Fruit fly (Drosophila melanogaster) whole organism, embryonic: ENCODE results near the gene rols.
A peak's percentile ranks its signal among the peaks of the same experiment; 100 is the strongest.

Experiments
- Abd-B ChIP-seq: fragments of 200-800 bp; sonication (Bioruptor generic); optimal IDR thresholded peaks from 2 replicates; lab custom pipeline; 2018; ENCODE audit warnings: missing biosample characterization, mild to moderate bottlenecking, missing genetic modification characterization, moderate library complexity
- BtbVII ChIP-seq: fragments of 200-800 bp; sonication (Bioruptor generic); optimal IDR thresholded peaks from 3 replicates; lab custom pipeline; 2017; ENCODE audit warnings: missing biosample characterization, mild to moderate bottlenecking, missing genetic modification characterization
- CG10431 ChIP-seq: fragments of 200-800 bp; sonication (Bioruptor generic); optimal IDR thresholded peaks from 3 replicates; lab custom pipeline; 2018; ENCODE audit warnings: missing biosample characterization, mild to moderate bottlenecking, missing genetic modification characterization
- CG11093 ChIP-seq: fragments of 200-800 bp; sonication (Bioruptor generic); IDR thresholded peaks from 3 replicates; pipeline ENCODE4 v1.3.6; 2022; ENCODE audit warnings: missing biosample characterization, missing genetic modification characterization
- CG11247 ChIP-seq: fragments of 200-800 bp; sonication (Bioruptor generic); IDR thresholded peaks from 2 replicates; pipeline ENCODE4 v1.3.6; 2022; ENCODE audit warnings: missing biosample characterization, missing genetic modification characterization
- CG11696 ChIP-seq: fragments of 200-800 bp; sonication (Bioruptor generic); IDR thresholded peaks from 2 replicates; pipeline ENCODE4 v1.3.6; 2022; ENCODE audit warnings: missing biosample characterization, missing genetic modification characterization
- CG12155 ChIP-seq: fragments of 200-800 bp; sonication (Bioruptor generic); optimal IDR thresholded peaks from 3 replicates; lab custom pipeline; 2016; ENCODE audit warnings: missing biosample characterization, missing genetic modification characterization
- CG12219 ChIP-seq: fragments of 200-800 bp; sonication (Bioruptor generic); optimal IDR thresholded peaks from 3 replicates; lab custom pipeline; 2018; ENCODE audit warnings: missing biosample characterization, mild to moderate bottlenecking, missing genetic modification characterization
- CG12236 ChIP-seq: fragments of 200-800 bp; sonication (Bioruptor generic); optimal IDR thresholded peaks from 2 replicates; lab custom pipeline; 2016; ENCODE audit warnings: missing biosample characterization, missing genetic modification characterization
- CG13424 ChIP-seq: fragments of 200-800 bp; sonication (Bioruptor generic); optimal IDR thresholded peaks from 2 replicates; lab custom pipeline; 2019; ENCODE audit warnings: missing biosample characterization, mild to moderate bottlenecking, missing genetic modification characterization, moderate library complexity
- CG13775 ChIP-seq: fragments of 200-800 bp; sonication (Bioruptor generic); optimal IDR thresholded peaks from 3 replicates; lab custom pipeline; 2017; ENCODE audit warnings: missing biosample characterization, mild to moderate bottlenecking, missing genetic modification characterization
- CG14441 ChIP-seq: fragments of 200-800 bp; sonication (Bioruptor generic); IDR thresholded peaks from 2 replicates; pipeline ENCODE4 v1.3.6; 2022; ENCODE audit warnings: missing biosample characterization, missing genetic modification characterization
- CG15269 ChIP-seq: fragments of 200-800 bp; sonication (Bioruptor generic); optimal IDR thresholded peaks from 2 replicates; lab custom pipeline; 2018; ENCODE audit warnings: missing biosample characterization, mild to moderate bottlenecking, missing genetic modification characterization, moderate library complexity
- CG1602 ChIP-seq: fragments of 200-800 bp; sonication (Bioruptor generic); optimal IDR thresholded peaks from 3 replicates; lab custom pipeline; 2016; ENCODE audit warnings: missing biosample characterization, missing genetic modification characterization
- CG1647 ChIP-seq: fragments of 200-800 bp; sonication (Bioruptor generic); optimal IDR thresholded peaks from 3 replicates; lab custom pipeline; 2016; ENCODE audit warnings: missing biosample characterization, missing genetic modification characterization
- CG16779 ChIP-seq: fragments of 200-800 bp; sonication (Bioruptor generic); IDR thresholded peaks from 2 replicates; pipeline ENCODE4 v1.3.6; 2022; ENCODE audit warnings: missing biosample characterization, missing genetic modification characterization
- CG2199 ChIP-seq: fragments of 200-800 bp; sonication (Bioruptor generic); IDR thresholded peaks from 3 replicates; pipeline ENCODE4 v1.3.6; 2022; ENCODE audit warnings: missing biosample characterization, missing genetic modification characterization
- CG31365 ChIP-seq: fragments of 200-800 bp; sonication (Bioruptor generic); optimal IDR thresholded peaks from 2 replicates; lab custom pipeline; 2018; ENCODE audit warnings: missing biosample characterization, mild to moderate bottlenecking, missing genetic modification characterization
- CG31441 ChIP-seq: fragments of 200-800 bp; sonication (Bioruptor generic); IDR thresholded peaks from 2 replicates; pipeline ENCODE4 v1.3.6; 2022; ENCODE audit warnings: missing biosample characterization, missing genetic modification characterization
- CG33213 ChIP-seq: fragments of 200-800 bp; sonication (Bioruptor generic); optimal IDR thresholded peaks from 3 replicates; lab custom pipeline; 2016; ENCODE audit warnings: missing biosample characterization, missing genetic modification characterization
- CG3838 ChIP-seq: fragments of 200-800 bp; sonication (Bioruptor generic); optimal IDR thresholded peaks from 3 replicates; lab custom pipeline; 2016; ENCODE audit warnings: missing biosample characterization, missing genetic modification characterization
- CG4730 ChIP-seq: fragments of 200-800 bp; sonication (Bioruptor generic); IDR thresholded peaks from 2 replicates; pipeline ENCODE4 v1.3.6; 2022; ENCODE audit warnings: missing biosample characterization, missing genetic modification characterization
- CG6175 ChIP-seq: fragments of 200-800 bp; sonication (Bioruptor generic); IDR thresholded peaks from 3 replicates; pipeline ENCODE4 v1.3.6; 2022; ENCODE audit warnings: missing biosample characterization, missing genetic modification characterization
- CG7271 ChIP-seq: fragments of 200-800 bp; sonication (Bioruptor generic); optimal IDR thresholded peaks from 2 replicates; lab custom pipeline; 2018; ENCODE audit warnings: missing biosample characterization, mild to moderate bottlenecking, missing genetic modification characterization, moderate library complexity
- CG7357 ChIP-seq: fragments of 200-800 bp; sonication (Bioruptor generic); IDR thresholded peaks from 3 replicates; pipeline ENCODE4 v1.3.6; 2022; ENCODE audit warnings: missing biosample characterization, missing genetic modification characterization
- CG7987 ChIP-seq: fragments of 200-800 bp; sonication (Bioruptor generic); optimal IDR thresholded peaks from 2 replicates; lab custom pipeline; 2018; ENCODE audit warnings: missing biosample characterization, mild to moderate bottlenecking, missing genetic modification characterization, moderate library complexity
- CG8290 ChIP-seq, 3 experiments: fragments of 200-800 bp; sonication (Bioruptor generic); optimal IDR thresholded peaks; 2 replicates each; lab custom pipeline; 2016 to 2019; ENCODE audit warnings: missing biosample characterization in 3 of 3, missing genetic modification characterization in 3 of 3, mild to moderate bottlenecking in 2 of 3, moderate library complexity in 1 of 3
- Hr51 ChIP-seq, 2 experiments: fragments of 200-800 bp; sonication (Bioruptor generic); optimal IDR thresholded peaks; 2 replicates in 1 of 2; 3 replicates in 1 of 2; lab custom pipeline; 2016 to 2018; ENCODE audit warnings: missing biosample characterization in 2 of 2, missing genetic modification characterization in 2 of 2, mild to moderate bottlenecking in 1 of 2, moderate library complexity in 1 of 2
- Jarid2 ChIP-seq: fragments of 200-800 bp; sonication (Bioruptor generic); optimal IDR thresholded peaks from 3 replicates; lab custom pipeline; 2017; ENCODE audit warnings: mild to moderate bottlenecking, missing biosample characterization, missing genetic modification reagents, missing genetic modification characterization
- Mes4 ChIP-seq: fragments of 200-800 bp; sonication (Bioruptor generic); optimal IDR thresholded peaks from 2 replicates; lab custom pipeline; 2016; ENCODE audit warnings: missing biosample characterization, missing genetic modification characterization
- Poxn ChIP-seq: fragments of 200-800 bp; sonication (Bioruptor generic); IDR thresholded peaks from 2 replicates; pipeline ENCODE4 v1.3.6; 2022; ENCODE audit warnings: missing biosample characterization, missing genetic modification characterization
- Stat92E ChIP-seq, 3 experiments: fragments of >200 bp in 2 of 3; fragments of 200-800 bp in 1 of 3; sonication (Bioruptor generic) in 1 of 3; optimal IDR thresholded peaks; 2 replicates each; lab custom pipeline; 2017 to 2019; ENCODE audit warnings: missing biosample characterization in 3 of 3, missing genetic modification characterization in 3 of 3, mild to moderate bottlenecking in 1 of 3, moderate library complexity in 1 of 3
- TFAM ChIP-seq: fragments of 200-800 bp; sonication (Bioruptor generic); optimal IDR thresholded peaks from 2 replicates; lab custom pipeline; 2017; ENCODE audit warnings: missing biosample characterization, missing genetic modification characterization, inconsistent platforms
- Xbp1 ChIP-seq: fragments of 200-800 bp; sonication (Bioruptor generic); optimal IDR thresholded peaks from 3 replicates; lab custom pipeline; 2016; ENCODE audit warnings: missing biosample characterization, mild to moderate bottlenecking, missing genetic modification characterization
- ac ChIP-seq: fragments of 200-800 bp; sonication (Bioruptor generic); optimal IDR thresholded peaks from 3 replicates; lab custom pipeline; 2017; ENCODE audit warnings: missing biosample characterization, mild to moderate bottlenecking, missing genetic modification characterization
- ci ChIP-seq: fragments of 200-800 bp; sonication (Bioruptor generic); IDR thresholded peaks from 3 replicates; pipeline ENCODE4 v1.3.6; 2022; ENCODE audit warnings: missing biosample characterization, missing genetic modification characterization
- crp ChIP-seq, 2 experiments: fragments of 200-800 bp; sonication (Bioruptor generic); optimal IDR thresholded peaks; 2 replicates in 1 of 2; 3 replicates in 1 of 2; lab custom pipeline; 2017; ENCODE audit warnings: missing biosample characterization in 2 of 2, missing genetic modification characterization in 2 of 2, mild to moderate bottlenecking in 1 of 2, moderate library complexity in 1 of 2
- eve ChIP-seq, 2 experiments: fragments of >200 bp; optimal IDR thresholded peaks; 2 replicates each; lab custom pipeline; 2017; ENCODE audit warnings: missing biosample characterization in 2 of 2, missing genetic modification characterization in 2 of 2
- grau ChIP-seq: fragments of 200-800 bp; optimal IDR thresholded peaks from 3 replicates; lab custom pipeline; 2019; ENCODE audit warnings: missing biosample characterization, mild to moderate bottlenecking, missing genetic modification characterization, moderate library complexity
- ind ChIP-seq: fragments of 200-800 bp; sonication (Bioruptor generic); optimal IDR thresholded peaks from 3 replicates; lab custom pipeline; 2016; ENCODE audit warnings: missing biosample characterization, missing genetic modification characterization
- lola ChIP-seq, 3 experiments: fragments of >200 bp in 2 of 3; fragments of 200-800 bp in 1 of 3; sonication (Bioruptor generic) in 1 of 3; optimal IDR thresholded peaks; 2 replicates each; lab custom pipeline; 2017 to 2019; ENCODE audit warnings: missing biosample characterization in 3 of 3, missing genetic modification characterization in 3 of 3, mild to moderate bottlenecking in 1 of 3, moderate library complexity in 1 of 3
- pho ChIP-seq: fragments of 200-800 bp; sonication (Bioruptor generic); optimal IDR thresholded peaks from 2 replicates; lab custom pipeline; 2016; ENCODE audit warnings: missing biosample characterization, missing genetic modification characterization
- sd ChIP-seq: fragments of 200-800 bp; sonication (Bioruptor generic); optimal IDR thresholded peaks from 3 replicates; lab custom pipeline; 2018; ENCODE audit warnings: missing biosample characterization, mild to moderate bottlenecking, missing genetic modification characterization, moderate library complexity
- sima ChIP-seq: fragments of 200-800 bp; sonication (Bioruptor generic); optimal IDR thresholded peaks from 2 replicates; lab custom pipeline; 2016; ENCODE audit warnings: missing biosample characterization, missing genetic modification characterization
- sisA ChIP-seq: fragments of 200-800 bp; sonication (Bioruptor generic); IDR thresholded peaks from 2 replicates; pipeline ENCODE4 v1.3.6; 2022; ENCODE audit warnings: missing biosample characterization, missing genetic modification characterization
- sqz ChIP-seq: fragments of 200-800 bp; sonication (Bioruptor generic); optimal IDR thresholded peaks from 3 replicates; lab custom pipeline; 2018; ENCODE audit warnings: missing biosample characterization, mild to moderate bottlenecking, missing genetic modification characterization
- tgo ChIP-seq: fragments of 200-800 bp; sonication (Bioruptor generic); IDR thresholded peaks from 3 replicates; pipeline ENCODE4 v1.3.6; 2022; ENCODE audit warnings: missing biosample characterization, missing genetic modification characterization

The rols gene

dm6 chr3L:12002321-12003248 is 62.1 kb downstream of the rols start, which contains the start of the genes Pop2 and CG6928 (continued):
- TF ChIP-seq CG1647 (GFP tag; lab: Kevin White, UChicago), result peak; percentile 76
- TF ChIP-seq CG11696 (GFP tag; lab: Robert Waterston, UW), result 0 out of 2 replicates have a peak, but pooled peaks have one; percentile 34
- no peak for TF ChIP-seq CG3838 (GFP tag; lab: Kevin White, UChicago)
- 0 out of 3 replicates have a peak, but pooled peaks have one; percentile 47 for TF ChIP-seq CG2199
- TF ChIP-seq CG31441 (GFP tag; lab: Robert Waterston, UW), result no peak; the same call in 1 of the 2 replicates
- TF ChIP-seq ci (GFP tag; lab: Robert Waterston, UW), result peak; percentile 83
- peak; percentile 65; the same call in 1 of the 2 replicates for TF ChIP-seq CG11247 (GFP tag; lab: Robert Waterston, UW)
- peak; percentile 9 for TF ChIP-seq CG31365 (tag; lab: Kevin White, UChicago)
- TF ChIP-seq Xbp1 (GFP tag; lab: Kevin White, UChicago), result peak; percentile 84
- TF ChIP-seq ind, result peak; percentile 80
- peak in 1 of 3 experiments; percentile 45 for TF ChIP-seq lola (GFP tag; optimal IDR thresholded peaks at IDR 0.05; lab: Kevin White, UChicago)
- peak; percentile 74 for TF ChIP-seq CG8290 (GFP tag; optimal IDR thresholded peaks at IDR 0.05; lab: Kevin White, UChicago)
- TF ChIP-seq CG8290 (tag; optimal IDR thresholded peaks at IDR 0.05; lab: Kevin White, UChicago), result no peak
- peak; percentile 48; the same call in 2 of the 3 replicates for TF ChIP-seq CG11093 (GFP tag; lab: Robert Waterston, UW)
- TF ChIP-seq TFAM (GFP tag; lab: Kevin White, UChicago), result no peak
- TF ChIP-seq sisA (GFP tag; lab: Robert Waterston, UW), result peak; percentile 74
- TF ChIP-seq CG12219 (GFP tag; lab: Kevin White, UChicago), result no peak
- peak; percentile 66 for TF ChIP-seq CG14441
- peak; percentile 24 for TF ChIP-seq sima (GFP tag; lab: Kevin White, UChicago)
- peak; percentile 62 for TF ChIP-seq CG13424 (tag; lab: Kevin White, UChicago)
- TF ChIP-seq Jarid2 (GFP tag; lab: Kevin White, UChicago), result peak; percentile 11
- TF ChIP-seq Hr51 (GFP tag; optimal IDR thresholded peaks at IDR 0.05; lab: Kevin White, UChicago), result peak in 1 of 2 experiments; percentile 88
- no peak for TF ChIP-seq eve (GFP tag; optimal IDR thresholded peaks at IDR 0.05; lab: Kevin White, UChicago)
- no peak for TF ChIP-seq CG10431
- TF ChIP-seq CG6175 (GFP tag; lab: Robert Waterston, UW), result no peak
- TF ChIP-seq sqz (GFP tag; lab: Kevin White, UChicago), result no peak
- TF ChIP-seq Stat92E (GFP tag; optimal IDR thresholded peaks at IDR 0.05; lab: Kevin White, UChicago), result peak in 1 of 3 experiments; percentile 13
- peak; percentile 70 for TF ChIP-seq Mes4 (GFP tag; lab: Kevin White, UChicago)
- peak; percentile 85 for TF ChIP-seq CG33213
- TF ChIP-seq tgo (GFP tag; lab: Robert Waterston, UW), result peak; percentile 45; the same call in 2 of the 3 replicates
- peak; percentile 72 for TF ChIP-seq Abd-B (GFP tag; lab: Kevin White, UChicago)
- peak; percentile 88 for TF ChIP-seq pho
- TF ChIP-seq ac (GFP tag; lab: Kevin White, UChicago), result peak; percentile 21
- TF ChIP-seq CG7357 (GFP tag; lab: Robert Waterston, UW), result no peak
- TF ChIP-seq crp (GFP tag; optimal IDR thresholded peaks at IDR 0.05; lab: Kevin White, UChicago), result peak; percentile 83 to 94
- TF ChIP-seq CG7271 (tag; lab: Kevin White, UChicago), result peak; percentile 31
- peak; percentile 64 for TF ChIP-seq grau (tag; lab: Kevin White, UChicago)
- peak; percentile 49; the same call in 1 of the 2 replicates for TF ChIP-seq CG4730 (GFP tag; lab: Robert Waterston, UW)
- TF ChIP-seq CG12236 (GFP tag; lab: Kevin White, UChicago), result peak; percentile 37
- peak; percentile 81 for TF ChIP-seq CG1602
- TF ChIP-seq sd (tag; lab: Kevin White, UChicago), result no peak
- TF ChIP-seq CG15269, result no peak
- TF ChIP-seq CG13775 (GFP tag; lab: Kevin White, UChicago), result peak; percentile 72
- TF ChIP-seq CG16779, result peak; percentile 41; the same call in 1 of the 2 replicates
- peak; percentile 81 for TF ChIP-seq CG12155 (GFP tag; lab: Kevin White, UChicago)
- TF ChIP-seq Poxn (GFP tag; lab: Robert Waterston, UW), result no peak
- TF ChIP-seq CG7987 (GFP tag; lab: Kevin White, UChicago), result no peak
- no peak for TF ChIP-seq BtbVII
